Worm (Caenorhabditis elegans): ENCODE results near the gene F55H2.8.

DNA sequence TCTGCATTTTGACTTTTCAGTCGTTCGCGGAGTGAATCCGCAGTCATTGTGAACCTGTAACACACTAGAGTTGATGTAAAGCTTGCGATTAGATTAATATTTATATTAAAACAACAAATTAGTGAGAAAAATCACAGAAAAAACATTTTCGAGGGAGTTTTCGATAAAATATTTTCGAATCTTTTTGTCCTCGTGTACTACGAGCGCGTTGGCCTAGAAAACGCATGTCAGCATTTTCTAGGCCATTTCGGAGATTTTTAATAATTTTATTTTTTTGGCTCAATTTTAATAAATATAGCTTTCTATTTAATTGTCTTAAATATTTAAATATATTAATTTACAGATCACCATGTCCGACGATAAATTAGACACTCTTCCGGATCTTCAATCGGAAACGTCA lies 48.2 kb upstream of the F55H2.8 start, which contains the start of gene B0464.9:
- TF ChIP-seq skn-1 (tag; optimal IDR thresholded peaks at IDR 0.05) (peak; percentile 36), unc-86 (tag; optimal IDR thresholded peaks at IDR 0.05) (peak; percentile 48), lin-13 (GFP tag; optimal IDR thresholded peaks at IDR 0.05) (no peak), lsy-2 (tag; optimal IDR thresholded peaks at IDR 0.05) (peak; percentile 77 to 83), elt-3 (tag; optimal IDR thresholded peaks at IDR 0.05) (no peak), fkh-10 (GFP tag; optimal IDR thresholded peaks at IDR 0.05) (no peak), mdl-1 (tag; optimal IDR thresholded peaks at IDR 0.05) (no peak), nhr-12 (tag; optimal IDR thresholded peaks at IDR 0.05) (no peak), tbx-2 (tag; optimal IDR thresholded peaks at IDR 0.05) (peak; percentile 81), lir-3 (tag; optimal IDR thresholded peaks at IDR 0.05; ENCODE audit: poor library complexity) (peak; percentile 90), mef-2 (tag; optimal IDR thresholded peaks at IDR 0.05) (no peak), mep-1 (tag; optimal IDR thresholded peaks at IDR 0.05) (peak; percentile 74)

Data from whole organism, L1 larva.